Worm (Caenorhabditis elegans): ENCODE results near the gene F01D4.5.

The F01D4.5 gene

ce11 chrIV:10436401-10436800, 47.1 kb downstream of the F01D4.5 start, which contains the start of gene ins-1:
ins-1 (plus strand) TSS chrIV:10436701.
- no peak for TF ChIP-seq flt-1 (GFP tag; IDR thresholded peaks at IDR 0.05)
- no peak for TF ChIP-seq ztf-23 (GFP tag; IDR thresholded peaks at IDR 0.05)
- TF ChIP-seq T22C8.4 (GFP tag; IDR thresholded peaks at IDR 0.05): no peak
- TF ChIP-seq med-1 (GFP tag; optimal IDR thresholded peaks at IDR 0.05; ENCODE audit: insufficient read depth): no peak
